Fruit fly (Drosophila melanogaster): ENCODE measurements around the gene ppk10.

ppk10 gene

DNA sequence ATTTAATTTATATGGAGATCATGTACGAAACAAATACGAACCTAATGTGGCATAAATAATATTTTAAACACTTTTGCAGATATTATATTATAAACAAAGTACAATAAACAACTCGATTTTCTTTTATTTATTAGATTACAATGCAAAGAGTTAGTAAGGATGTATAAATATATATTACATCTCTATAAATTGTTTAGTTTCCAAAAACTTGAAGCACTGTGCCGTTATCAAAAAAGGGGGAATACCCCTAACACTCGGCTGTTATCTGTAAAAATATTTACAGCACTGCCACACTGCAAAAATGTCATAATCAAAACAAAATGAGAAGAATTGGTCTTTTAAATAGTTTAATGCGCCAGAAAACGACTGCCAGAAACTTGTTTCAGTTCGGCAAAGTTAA, 23.7 kb downstream of the ppk10 start, which contains the start of gene CG5188 (continued):
- TF ChIP-seq CG9437 (GFP tag; optimal IDR thresholded peaks at IDR 0.05) (peak; percentile 25), knrl (GFP tag; IDR thresholded peaks at IDR 0.05; ENCODE audit: partially characterized antibody) (peak; percentile 20; the same call in 1 of the 3 replicates), crp (GFP tag; optimal IDR thresholded peaks at IDR 0.05) (peak in 1 of 2 experiments; percentile 5), CG3847 (GFP tag; IDR thresholded peaks at IDR 0.05) (no peak), Side (GFP tag; optimal IDR thresholded peaks at IDR 0.05) (no peak), gsb (GFP tag; IDR thresholded peaks at IDR 0.05) (no peak), gsb-n (tag; optimal IDR thresholded peaks at IDR 0.05) (no peak), YL-1 (GFP tag; optimal IDR thresholded peaks at IDR 0.05) (peak; percentile 82), CG18619 (GFP tag; optimal IDR thresholded peaks at IDR 0.05) (peak; percentile 16), CG7839 (tag; optimal IDR thresholded peaks at IDR 0.05) (peak; percentile 63), BtbVII (GFP tag; optimal IDR thresholded peaks at IDR 0.05) (no peak), Neu2 (GFP tag; optimal IDR thresholded peaks at IDR 0.05; ENCODE audit: borderline replicate concordance) (no peak), CG10654 (GFP tag; optimal IDR thresholded peaks at IDR 0.05) (peak; percentile 26), Elba2 (GFP tag; optimal IDR thresholded peaks at IDR 0.05) (no peak), CG1024 (GFP tag; IDR thresholded peaks at IDR 0.05) (0 out of 2 replicates have a peak, but pooled peaks have one; percentile 44), CG32532 (GFP tag; IDR thresholded peaks at IDR 0.05) (peak; percentile 75), abd-A (tag; optimal IDR thresholded peaks at IDR 0.05) (no peak), Dek (tag; optimal IDR thresholded peaks at IDR 0.05) (peak; percentile 54), dmrt99B (tag; optimal IDR thresholded peaks at IDR 0.05) (no peak), Nf-YA (GFP tag; IDR thresholded peaks at IDR 0.05) (no peak), CG11456 (GFP tag; IDR thresholded peaks at IDR 0.05) (no peak), al (GFP tag; IDR thresholded peaks at IDR 0.05) (0 out of 2 replicates have a peak, but pooled peaks have one; percentile 31), CG6813 (GFP tag; optimal IDR thresholded peaks at IDR 0.05) (no peak), slou (GFP tag; optimal IDR thresholded peaks at IDR 0.05) (no peak), kah (GFP tag; optimal IDR thresholded peaks at IDR 0.05) (no peak), crol (GFP tag; IDR thresholded peaks at IDR 0.05) (no peak), CG14860 (GFP tag; IDR thresholded peaks at IDR 0.05; ENCODE audit: partially characterized antibody) (no peak), sqz (GFP tag; optimal IDR thresholded peaks at IDR 0.05) (no peak), luna (GFP tag; optimal IDR thresholded peaks at IDR 0.05) (no peak), CG4820 (GFP tag; optimal IDR thresholded peaks at IDR 0.05) (peak; percentile 31), ttk (GFP tag; IDR thresholded peaks at IDR 0.05) (no peak), ATbp (GFP tag; optimal IDR thresholded peaks at IDR 0.05) (no peak), Hmx (GFP tag; optimal IDR thresholded peaks at IDR 0.05) (no peak), CG14014 (GFP tag; IDR thresholded peaks at IDR 0.05) (peak; percentile 35; the same call in 1 of the 2 replicates), CG8924 (tag; optimal IDR thresholded peaks at IDR 0.05) (peak; percentile 53), ac (GFP tag; optimal IDR thresholded peaks at IDR 0.05) (no peak), mld (GFP tag; IDR thresholded peaks at IDR 0.05; ENCODE audit: partially characterized antibody) (no peak), CG2889 (GFP tag; IDR thresholded peaks at IDR 0.05) (no peak), pros (GFP tag; optimal IDR thresholded peaks at IDR 0.05) (no peak), CG6272 (GFP tag; IDR thresholded peaks at IDR 0.05) (no peak), Kr (GFP tag; optimal IDR thresholded peaks at IDR 0.05) (no peak), bigmax (GFP tag; optimal IDR thresholded peaks at IDR 0.05) (no peak), CG17612 (GFP tag; IDR thresholded peaks at IDR 0.05) (no peak), CG15269 (tag; optimal IDR thresholded peaks at IDR 0.05) (peak; percentile 69), Asciz (GFP tag; optimal IDR thresholded peaks at IDR 0.05) (peak; percentile 42), Fer1 (GFP tag; optimal IDR thresholded peaks at IDR 0.05) (peak; percentile 48), CG3726 (GFP tag; IDR thresholded peaks at IDR 0.05) (0 out of 3 replicates have a peak, but pooled peaks have one; percentile 35), grn (GFP tag; optimal IDR thresholded peaks at IDR 0.05) (no peak), CG4282 (GFP tag; optimal IDR thresholded peaks at IDR 0.05) (peak; percentile 6), CG12155 (GFP tag; optimal IDR thresholded peaks at IDR 0.05) (peak; percentile 37), Hr78 (GFP tag; optimal IDR thresholded peaks at IDR 0.05) (no peak)

All from whole organism, embryonic.